Worm (Caenorhabditis elegans) whole organism, mixed stage, embryonic: Measurements from ENCODE around the gene B0513.90.

ENCODE experiments used
- M03D4.4 ChIP-seq: sonication (generic microtip); optimal IDR thresholded peaks from 2 replicates; lab custom pipeline; 2017; ENCODE audit warnings: mild to moderate bottlenecking, missing genetic modification characterization, missing compliant biosample characterization
- bed-3 ChIP-seq: fragments of 200-800 bp; sonication (Bioruptor generic); optimal IDR thresholded peaks from 3 replicates; lab custom pipeline; 2018; ENCODE audit warnings: mild to moderate bottlenecking, missing genetic modification characterization, moderate library complexity, missing compliant biosample characterization
- blmp-1 ChIP-seq: fragments of 150-350 bp; optimal IDR thresholded peaks from 2 replicates; lab custom pipeline; 2014; ENCODE audit warnings: missing biosample characterization, missing genetic modification characterization
- ceh-39 ChIP-seq: fragments of 150-350 bp; optimal IDR thresholded peaks from 2 replicates; lab custom pipeline; 2014; ENCODE audit warnings: missing biosample characterization, missing genetic modification characterization
- ceh-43 ChIP-seq: fragments of 200-800 bp; sonication (Bioruptor generic); optimal IDR thresholded peaks from 2 replicates; lab custom pipeline; 2018; ENCODE audit warnings: mild to moderate bottlenecking, missing genetic modification characterization, moderate library complexity, missing compliant biosample characterization
- ceh-83 ChIP-seq: fragments of 200-800 bp; sonication (Bioruptor generic); optimal IDR thresholded peaks from 2 replicates; lab custom pipeline; 2018; ENCODE audit warnings: mild to moderate bottlenecking, missing genetic modification characterization, missing compliant biosample characterization
- ces-1 ChIP-seq: fragments of 150-350 bp; optimal IDR thresholded peaks from 2 replicates; lab custom pipeline; 2014; ENCODE audit warnings: missing biosample characterization, missing genetic modification reagents, missing genetic modification characterization
- cnd-1 ChIP-seq: fragments of 200-800 bp; sonication (Bioruptor generic); optimal IDR thresholded peaks from 2 replicates; lab custom pipeline; 2018; ENCODE audit warnings: mild to moderate bottlenecking, missing genetic modification characterization, missing compliant biosample characterization
- drap-1 ChIP-seq: fragments of 200-800 bp; sonication (Bioruptor generic); optimal IDR thresholded peaks from 3 replicates; lab custom pipeline; 2018; ENCODE audit warnings: mild to moderate bottlenecking, missing genetic modification characterization, missing compliant biosample characterization
- elt-1 ChIP-seq: sonication (generic microtip); optimal IDR thresholded peaks from 2 replicates; lab custom pipeline; 2017; ENCODE audit warnings: missing genetic modification characterization, mild to moderate bottlenecking, missing compliant biosample characterization, antibody characterized with exemption, moderate library complexity, borderline replicate concordance; ENCODE audit not compliant: insufficient read depth
- elt-3 ChIP-seq: fragments of 150-350 bp; optimal IDR thresholded peaks from 2 replicates; lab custom pipeline; 2014; ENCODE audit warnings: missing biosample characterization, missing genetic modification characterization
- flh-1 ChIP-seq: fragments of 200-800 bp; sonication (Bioruptor generic); optimal IDR thresholded peaks from 2 replicates; lab custom pipeline; 2018; ENCODE audit warnings: mild to moderate bottlenecking, missing genetic modification characterization, moderate library complexity, missing compliant biosample characterization
- ham-2 ChIP-seq: fragments of 200-800 bp; sonication (Bioruptor generic); optimal IDR thresholded peaks from 2 replicates; lab custom pipeline; 2018; ENCODE audit warnings: mild to moderate bottlenecking, missing genetic modification characterization, missing compliant biosample characterization
- hlh-1 ChIP-seq: fragments of 150-350 bp; optimal IDR thresholded peaks from 2 replicates; lab custom pipeline; 2014; ENCODE audit warnings: missing biosample characterization, missing genetic modification reagents, missing genetic modification characterization
- lin-13 ChIP-seq: fragments of 150-350 bp; optimal IDR thresholded peaks from 2 replicates; lab custom pipeline; 2014; ENCODE audit warnings: missing biosample characterization, missing genetic modification characterization
- lin-32 ChIP-seq: fragments of 200-800 bp; sonication (Bioruptor generic); optimal IDR thresholded peaks from 2 replicates; lab custom pipeline; 2018; ENCODE audit warnings: mild to moderate bottlenecking, missing genetic modification characterization, missing compliant biosample characterization
- mab-5 ChIP-seq: fragments of 150-350 bp; optimal IDR thresholded peaks from 2 replicates; lab custom pipeline; 2014; ENCODE audit warnings: missing biosample characterization, missing genetic modification characterization
- mep-1 ChIP-seq: fragments of 150-350 bp; optimal IDR thresholded peaks from 2 replicates; lab custom pipeline; 2017; ENCODE audit warnings: missing biosample characterization, missing genetic modification reagents, missing genetic modification characterization, inconsistent platforms
- mls-2 ChIP-seq: sonication (generic microtip); optimal IDR thresholded peaks from 2 replicates; lab custom pipeline; 2016; ENCODE audit warnings: mild to moderate bottlenecking, missing genetic modification characterization, moderate library complexity, missing compliant biosample characterization
- nhr-12 ChIP-seq: fragments of 150-350 bp; optimal IDR thresholded peaks from 2 replicates; lab custom pipeline; 2014; ENCODE audit warnings: missing biosample characterization, missing genetic modification characterization
- nhr-2 ChIP-seq: fragments of 150-350 bp; optimal IDR thresholded peaks from 2 replicates; lab custom pipeline; 2014; ENCODE audit warnings: missing biosample characterization, missing genetic modification characterization
- nhr-237 ChIP-seq: fragments of 150-350 bp; optimal IDR thresholded peaks from 2 replicates; lab custom pipeline; 2014; ENCODE audit warnings: missing biosample characterization, missing genetic modification characterization
- nhr-28 ChIP-seq: fragments of 150-350 bp; optimal IDR thresholded peaks from 2 replicates; lab custom pipeline; 2014; ENCODE audit warnings: missing biosample characterization, missing genetic modification characterization
- nhr-76 ChIP-seq: sonication (generic microtip); optimal IDR thresholded peaks from 2 replicates; lab custom pipeline; 2017; ENCODE audit warnings: missing biosample characterization, missing genetic modification characterization
- pha-4 ChIP-seq: fragments of 150-350 bp; optimal IDR thresholded peaks from 2 replicates; lab custom pipeline; 2018; ENCODE audit warnings: missing biosample characterization, missing genetic modification reagents, missing genetic modification characterization
- snpc-4 ChIP-seq: fragments of 150-350 bp; optimal IDR thresholded peaks from 2 replicates; lab custom pipeline; 2014; ENCODE audit warnings: missing biosample characterization, missing genetic modification characterization
- sptf-1 ChIP-seq: sonication (generic microtip); optimal IDR thresholded peaks from 2 replicates; lab custom pipeline; 2017; ENCODE audit warnings: mild to moderate bottlenecking, missing genetic modification characterization, moderate library complexity, missing compliant biosample characterization
- tbx-8 ChIP-seq: fragments of 200-800 bp; sonication (Bioruptor generic); optimal IDR thresholded peaks from 2 replicates; lab custom pipeline; 2018; ENCODE audit warnings: mild to moderate bottlenecking, missing genetic modification characterization, moderate library complexity, missing compliant biosample characterization
- unc-120 ChIP-seq: sonication (generic microtip); optimal IDR thresholded peaks from 2 replicates; lab custom pipeline; 2017; ENCODE audit warnings: missing genetic modification characterization, missing compliant biosample characterization; ENCODE audit not compliant: poor library complexity, severe bottlenecking
- unc-39 ChIP-seq: fragments of 150-350 bp; optimal IDR thresholded peaks from 2 replicates; lab custom pipeline; 2014; ENCODE audit warnings: missing biosample characterization, missing genetic modification characterization
- unc-62 ChIP-seq: fragments of 150-350 bp; optimal IDR thresholded peaks from 2 replicates; lab custom pipeline; 2014; ENCODE audit warnings: missing biosample characterization, missing genetic modification reagents, missing genetic modification characterization
- zip-8 ChIP-seq: fragments of 150-350 bp; optimal IDR thresholded peaks from 2 replicates; lab custom pipeline; 2014; ENCODE audit warnings: missing biosample characterization, missing genetic modification characterization
- ztf-11 ChIP-seq: fragments of 150-350 bp; optimal IDR thresholded peaks from 2 replicates; lab custom pipeline; 2014; ENCODE audit warnings: missing biosample characterization, missing genetic modification characterization

B0513.90 gene

DNA sequence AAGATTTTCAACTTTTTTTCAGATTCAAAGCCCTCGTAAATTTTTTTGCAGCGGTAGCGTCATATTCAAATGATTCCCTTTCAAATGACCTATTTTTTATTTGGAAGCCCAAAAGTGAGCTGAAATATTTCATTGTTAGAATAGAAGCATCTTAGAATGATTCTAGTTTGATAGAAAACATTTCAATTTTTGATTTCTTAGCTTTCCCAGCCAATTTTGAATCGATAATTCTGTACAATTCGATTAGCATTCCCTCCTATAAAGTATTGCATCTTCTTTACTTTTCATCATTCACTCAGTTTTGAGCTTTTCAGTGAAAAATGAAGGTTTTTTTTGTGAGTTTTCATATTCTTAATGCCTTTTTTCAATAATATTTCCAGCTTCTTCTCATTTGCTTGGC, at the start of gene B0513.90:
B0513.90 (plus strand) TSS at position 301 of the 400 bp plus-strand sequence.
- TF ChIP-seq lin-13 (tag; lab: Kevin White, UChicago) (no peak), nhr-12 (tag; lab: Kevin White, UChicago) (no peak), cnd-1 (tag; lab: Kevin White, UChicago) (no peak), nhr-28 (tag; lab: Kevin White, UChicago) (no peak), ces-1 (no peak), ceh-43 (no peak), unc-39 (no peak), blmp-1 (tag; lab: Kevin White, UChicago) (no peak), M03D4.4 (no peak), elt-3 (no peak), elt-1 (tag; lab: Kevin White, UChicago) (no peak), zip-8 (tag; lab: Kevin White, UChicago) (no peak), bed-3 (GFP tag; lab: Kevin White, UChicago) (no peak), drap-1 (GFP tag; lab: Kevin White, UChicago) (no peak), nhr-76 (tag; lab: Kevin White, UChicago) (no peak)
- TF ChIP-seq, all 35 proteins: peak for 0

DNA sequence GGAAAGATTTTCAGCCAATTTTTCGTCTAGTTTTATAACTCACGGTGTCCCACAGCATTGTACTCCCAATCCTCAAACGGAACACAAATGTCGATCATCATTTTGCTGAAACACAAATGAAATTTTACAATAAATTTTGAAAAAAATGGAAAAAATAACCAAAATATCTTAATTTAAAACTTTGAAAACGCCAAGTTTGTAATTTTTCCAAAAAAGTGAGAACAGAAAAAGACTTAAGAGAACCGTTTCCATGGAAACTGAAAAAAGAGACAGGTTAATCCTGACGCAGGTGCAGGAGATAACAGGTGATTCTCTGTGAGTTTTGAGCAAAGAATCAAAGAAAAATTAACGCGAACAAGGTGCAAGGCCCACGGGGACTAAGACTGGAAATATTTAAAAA, 46.0 kb upstream of the B0513.90 start, which contains the start of gene Y45F10D.15:
Y45F10D.15 (minus strand) TSS at position 101 of the 400 bp plus-strand sequence.
- no peak for TF ChIP-seq M03D4.4
- no peak for TF ChIP-seq blmp-1 (tag; lab: Kevin White, UChicago)
- no peak for TF ChIP-seq mep-1 (tag; lab: Kevin White, UChicago)
- no peak for TF ChIP-seq nhr-2 (tag; lab: Kevin White, UChicago)
- no peak for TF ChIP-seq pha-4
- TF ChIP-seq nhr-76 (tag; lab: Kevin White, UChicago), result no peak
- no peak for TF ChIP-seq sptf-1
- no peak for TF ChIP-seq bed-3 (GFP tag; lab: Kevin White, UChicago)
- TF ChIP-seq nhr-28 (tag; lab: Kevin White, UChicago), result no peak
- no peak for TF ChIP-seq flh-1 (GFP tag; lab: Kevin White, UChicago)
- no peak for TF ChIP-seq unc-120 (tag; lab: Kevin White, UChicago)
- TF ChIP-seq ceh-39 (tag; lab: Kevin White, UChicago), result no peak
- no peak for TF ChIP-seq snpc-4 (tag; lab: Kevin White, UChicago)

DNA sequence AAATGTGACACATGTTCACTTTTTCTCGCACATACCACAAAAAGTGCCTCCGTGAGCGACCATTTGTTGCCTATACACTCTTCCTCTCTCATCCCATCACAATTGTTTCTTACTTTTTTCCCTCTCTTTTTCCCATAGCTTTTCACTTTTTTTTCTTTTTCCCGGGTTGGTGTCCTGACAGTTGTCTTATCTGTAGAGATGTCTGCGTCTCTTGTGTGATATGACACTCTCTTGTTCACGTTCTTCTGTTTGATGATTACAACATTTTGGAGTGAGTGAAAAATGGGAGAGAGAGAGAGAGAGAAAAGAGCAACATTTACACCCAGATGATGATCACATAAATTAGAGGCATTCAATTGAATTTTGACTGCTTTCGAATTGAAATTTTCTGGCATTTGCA, 40.5 kb upstream of the B0513.90 start:
- TF ChIP-seq elt-1 (tag; lab: Kevin White, UChicago) (no peak), tbx-8 (no peak), nhr-28 (tag; lab: Kevin White, UChicago) (no peak), lin-32 (GFP tag; lab: Kevin White, UChicago) (no peak), pha-4 (no peak), mab-5 (tag; lab: Kevin White, UChicago) (peak; percentile 71), nhr-76 (tag; lab: Kevin White, UChicago) (no peak), mep-1 (tag; lab: Kevin White, UChicago) (no peak), cnd-1 (tag; lab: Kevin White, UChicago) (no peak), ces-1 (no peak), unc-62 (GFP tag; lab: Kevin White, UChicago) (peak; percentile 92), sptf-1 (no peak), flh-1 (GFP tag; lab: Kevin White, UChicago) (no peak), nhr-2 (tag; lab: Kevin White, UChicago) (no peak), nhr-237 (tag; lab: Kevin White, UChicago) (no peak), unc-120 (tag; lab: Kevin White, UChicago) (peak; percentile 98), blmp-1 (tag; lab: Kevin White, UChicago) (peak; percentile 14), hlh-1 (tag; lab: Kevin White, UChicago) (peak; percentile 100)
- TF ChIP-seq, all 35 proteins: peak for 5

DNA sequence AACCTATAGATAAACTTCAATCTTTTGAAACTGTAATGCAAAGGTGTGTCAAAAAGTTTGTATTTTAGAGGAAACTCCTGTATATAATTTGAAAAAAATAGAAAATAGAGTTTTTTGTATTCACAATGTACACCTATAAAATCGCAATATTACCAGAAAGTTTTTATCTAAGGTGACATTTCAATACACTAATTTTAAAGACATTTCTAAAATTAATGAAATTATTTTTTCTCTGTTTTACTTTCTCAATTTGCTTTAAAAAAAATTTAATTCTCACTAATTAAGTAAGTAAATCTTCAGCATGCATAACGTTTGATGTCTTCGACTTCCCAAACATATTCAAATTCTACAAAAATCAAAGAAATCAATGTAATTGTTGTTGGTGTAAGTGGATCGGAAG, 39.3 kb upstream of the B0513.90 start, which contains the start of gene rga-5:
rga-5 (plus strand) TSS at position 301 of the 400 bp plus-strand sequence.
- TF ChIP-seq ceh-39 (tag; lab: Kevin White, UChicago) (no peak), M03D4.4 (no peak), unc-39 (no peak), elt-3 (no peak), lin-32 (GFP tag; lab: Kevin White, UChicago) (no peak)

DNA sequence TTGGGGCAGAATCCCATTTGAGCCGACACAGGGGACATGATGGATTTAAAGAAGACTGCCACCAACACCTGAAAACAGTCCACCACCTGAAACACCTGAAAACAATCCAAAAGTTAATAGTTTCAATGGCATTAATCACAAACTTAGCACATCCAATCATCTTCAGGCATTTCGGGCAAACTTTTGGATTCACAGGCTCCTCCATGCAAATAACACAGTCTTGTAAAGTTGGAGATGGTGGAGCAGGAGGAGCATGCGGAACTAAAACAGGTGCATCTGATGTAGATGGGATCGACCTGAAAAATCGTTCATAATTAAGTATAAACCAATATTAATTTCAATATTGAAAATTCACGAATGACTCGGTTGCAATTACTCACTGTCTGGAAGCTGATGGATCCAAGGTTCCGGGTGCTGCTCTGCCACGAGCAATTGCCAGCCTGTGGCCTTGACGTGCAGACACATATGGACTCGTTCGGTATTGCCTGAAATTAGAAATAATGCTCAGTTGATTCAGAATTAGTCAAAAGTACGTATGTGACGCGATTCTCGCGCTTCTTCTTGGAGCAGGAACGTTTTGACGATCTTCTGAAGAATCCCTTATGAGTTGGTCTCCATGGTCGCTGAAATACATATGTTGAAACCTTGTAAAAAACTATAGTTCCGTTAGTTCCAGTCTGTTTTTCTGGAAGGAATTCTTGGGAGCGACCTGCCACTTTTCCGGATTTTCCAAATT, 32.3 kb upstream of the B0513.90 start:
- TF ChIP-seq unc-120 (tag; lab: Kevin White, UChicago), result no peak
- TF ChIP-seq unc-39, result no peak
- no peak for TF ChIP-seq nhr-237 (tag; lab: Kevin White, UChicago)
- no peak for TF ChIP-seq zip-8 (tag; lab: Kevin White, UChicago)
- no peak for TF ChIP-seq ceh-39 (tag; lab: Kevin White, UChicago)
- TF ChIP-seq unc-62 (GFP tag; lab: Kevin White, UChicago), result no peak
- TF ChIP-seq mls-2 (tag; lab: Kevin White, UChicago), result no peak
- no peak for TF ChIP-seq ceh-43
- TF ChIP-seq nhr-76 (tag; lab: Kevin White, UChicago), result no peak
- TF ChIP-seq ceh-83 (GFP tag; lab: Kevin White, UChicago), result no peak
- TF ChIP-seq sptf-1, result no peak
- TF ChIP-seq lin-13 (tag; lab: Kevin White, UChicago), result no peak
- no peak for TF ChIP-seq ztf-11 (tag; lab: Kevin White, UChicago)
- TF ChIP-seq ham-2 (GFP tag; lab: Kevin White, UChicago), result no peak
- no peak for TF ChIP-seq hlh-1 (tag; lab: Kevin White, UChicago)
- no peak for TF ChIP-seq flh-1 (GFP tag; lab: Kevin White, UChicago)
